Fruit fly (Drosophila melanogaster): Measurements from ENCODE around the gene Klc.

Klc gene

DNA sequence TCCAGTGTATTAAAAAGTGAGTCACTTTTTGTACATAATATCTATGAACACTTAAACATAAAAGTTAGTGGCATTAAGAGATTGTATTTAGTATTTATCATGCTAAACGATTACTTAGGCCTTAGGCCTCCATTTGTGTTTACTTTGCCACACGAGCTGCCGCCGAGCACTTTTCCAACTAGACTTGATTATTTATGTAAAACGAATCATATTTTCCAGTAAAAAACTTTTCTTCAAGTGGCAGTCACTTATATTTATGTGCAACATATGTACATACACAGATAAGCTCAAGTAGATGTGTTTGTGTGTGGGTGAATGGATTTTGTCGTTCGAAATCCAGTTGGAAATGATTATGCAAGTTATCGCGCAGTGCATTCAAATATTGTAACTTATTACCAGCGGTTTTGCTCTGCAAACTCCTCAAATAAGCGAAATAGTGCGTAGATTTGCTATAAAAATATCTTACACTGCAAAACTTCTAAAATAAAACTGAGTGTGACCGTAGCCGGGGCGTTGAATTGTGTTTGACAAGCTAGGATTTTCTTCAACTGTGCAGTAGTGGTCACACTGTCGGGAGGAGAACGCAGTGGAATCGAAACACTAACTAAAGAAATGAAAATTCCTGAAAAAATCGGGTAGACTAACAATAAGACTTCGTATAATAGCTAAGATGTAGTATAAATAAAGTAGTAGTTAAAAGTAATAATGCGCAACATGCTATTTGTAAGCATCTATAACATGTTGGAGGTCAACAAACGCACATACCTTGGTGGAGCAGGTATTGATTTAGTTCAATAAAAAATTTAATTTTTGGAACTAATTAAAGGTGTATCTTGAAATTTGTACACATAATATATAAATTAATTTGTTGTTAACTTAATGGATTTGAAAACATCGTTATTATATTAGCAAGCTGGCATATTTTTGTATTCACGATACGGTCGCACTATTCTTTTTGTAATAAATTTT lies at the start of gene Klc, which contains the start of gene CG10984 (continued):
- TF ChIP-seq CG4404 (GFP tag; IDR thresholded peaks at IDR 0.05) (no peak), sqz (GFP tag; optimal IDR thresholded peaks at IDR 0.05) (no peak), corto (GFP tag; optimal IDR thresholded peaks at IDR 0.05) (peak; percentile 7), CG11504 (tag; optimal IDR thresholded peaks at IDR 0.05) (no peak), mam (GFP tag; optimal IDR thresholded peaks at IDR 0.05) (peak; percentile 63), CG31441 (GFP tag; IDR thresholded peaks at IDR 0.05) (no peak; the same call in 1 of the 2 replicates), HmgZ (tag; optimal IDR thresholded peaks at IDR 0.05) (peak; percentile 10), rib (GFP tag; IDR thresholded peaks at IDR 0.05) (no peak), Optix (GFP tag; IDR thresholded peaks at IDR 0.05) (no peak), toy (GFP tag; IDR thresholded peaks at IDR 0.05) (no peak), CG2202 (tag; optimal IDR thresholded peaks at IDR 0.05) (no peak), HLH3B (GFP tag; IDR thresholded peaks at IDR 0.05) (peak; percentile 80; the same call in 1 of the 2 replicates), CG7745 (tag; optimal IDR thresholded peaks at IDR 0.05) (no peak), CG10654 (GFP tag; optimal IDR thresholded peaks at IDR 0.05) (peak; percentile 42), kay (GFP tag; optimal IDR thresholded peaks at IDR 0.05) (peak; percentile 90), CG16813 (GFP tag; IDR thresholded peaks at IDR 0.05; ENCODE audit: partially characterized antibody) (no peak), CG12219 (GFP tag; optimal IDR thresholded peaks at IDR 0.05) (no peak), D (optimal IDR thresholded peaks at IDR 0.05) (no peak), D (GFP tag; optimal IDR thresholded peaks at IDR 0.05) (peak; percentile 18), CG11456 (GFP tag; IDR thresholded peaks at IDR 0.05) (no peak; the same call in 2 of the 3 replicates), Atf6 (GFP tag; IDR thresholded peaks at IDR 0.05) (peak; percentile 74), nerfin-2 (GFP tag; IDR thresholded peaks at IDR 0.05; ENCODE audit: partially characterized antibody) (no peak), CG1792 (GFP tag; optimal IDR thresholded peaks at IDR 0.05) (peak; percentile 46), HLH4C (GFP tag; IDR thresholded peaks at IDR 0.05; ENCODE audit: partially characterized antibody) (no peak), onecut (GFP tag; IDR thresholded peaks at IDR 0.05) (no peak), bowl (GFP tag; IDR thresholded peaks at IDR 0.05) (peak; percentile 37; the same call in 1 of the 2 replicates), CG2120 (GFP tag; optimal IDR thresholded peaks at IDR 0.05) (peak; percentile 76), CG6791 (GFP tag; IDR thresholded peaks at IDR 0.05; ENCODE audit: partially characterized antibody) (0 out of 3 replicates have a peak, but pooled peaks have one; percentile 15), CG2199 (GFP tag; IDR thresholded peaks at IDR 0.05) (no peak), CG11695 (GFP tag; IDR thresholded peaks at IDR 0.05) (peak; percentile 72; the same call in 2 of the 3 replicates), Sry-β (GFP tag; optimal IDR thresholded peaks at IDR 0.05) (no peak), CG30020 (tag; optimal IDR thresholded peaks at IDR 0.05) (peak; percentile 89), crc (GFP tag; optimal IDR thresholded peaks at IDR 0.05) (no peak), tup (GFP tag; optimal IDR thresholded peaks at IDR 0.05) (no peak), unc-4 (GFP tag; IDR thresholded peaks at IDR 0.05; ENCODE audit: partially characterized antibody) (0 out of 2 replicates have a peak, but pooled peaks have one; percentile 10), jigr1 (GFP tag; IDR thresholded peaks at IDR 0.05) (peak; percentile 62; the same call in 1 of the 3 replicates), Sin3A (optimal IDR thresholded peaks at IDR 0.05) (peak; percentile 34), CG6765 (GFP tag; optimal IDR thresholded peaks at IDR 0.05) (no peak), CG6683 (GFP tag; optimal IDR thresholded peaks at IDR 0.05) (no peak), CG9727 (GFP tag; optimal IDR thresholded peaks at IDR 0.05) (no peak), unpg (GFP tag; optimal IDR thresholded peaks at IDR 0.05) (peak; percentile 55), grau (tag; optimal IDR thresholded peaks at IDR 0.05) (peak; percentile 52), CG8281 (tag; optimal IDR thresholded peaks at IDR 0.05) (no peak), Mad (GFP tag; optimal IDR thresholded peaks at IDR 0.05) (no peak), CG14441 (GFP tag; IDR thresholded peaks at IDR 0.05) (peak; percentile 76), ftz-f1 (GFP tag; optimal IDR thresholded peaks at IDR 0.05) (no peak), Gsc (GFP tag; IDR thresholded peaks at IDR 0.05) (no peak), dysf (GFP tag; IDR thresholded peaks at IDR 0.05) (peak; percentile 81; the same call in 2 of the 3 replicates), Hey (tag; optimal IDR thresholded peaks at IDR 0.05) (no peak)
